Fruit fly (Drosophila melanogaster): ENCODE data around the gene Rab9Fa.

- TF ChIP-seq EcR (GFP tag; optimal IDR thresholded peaks at IDR 0.05) (no peak), psq (optimal IDR thresholded peaks at IDR 0.05) (no peak), CG8478 (optimal IDR thresholded peaks at IDR 0.05) (no peak), usp (GFP tag; optimal IDR thresholded peaks at IDR 0.05) (no peak), Dll (optimal IDR thresholded peaks at IDR 0.05) (no peak), pan (optimal IDR thresholded peaks at IDR 0.05) (no peak)
These were observed 45.8 kb downstream of the Rab9Fa start for dm6 chrX:10905047-10905446.
